Fruit fly (Drosophila melanogaster): ENCODE measurements around the gene Tango6.

Tango6 gene

dm6 chr2L:18974063-18974779, 5.4 kb downstream of the Tango6 start, which contains the start of the genes L2HGDH and CG10431 (continued):
- TF ChIP-seq tap (tag; optimal IDR thresholded peaks at IDR 0.05), result peak; percentile 38
- TF ChIP-seq CG4424 (GFP tag; optimal IDR thresholded peaks at IDR 0.05), result peak; percentile 76
- TF ChIP-seq CG13296 (GFP tag; optimal IDR thresholded peaks at IDR 0.05), result peak; percentile 73
- TF ChIP-seq CG31388 (GFP tag; optimal IDR thresholded peaks at IDR 0.05), result no peak
- TF ChIP-seq Tbp (GFP tag; optimal IDR thresholded peaks at IDR 0.05), result no peak
- TF ChIP-seq Atf6 (GFP tag; IDR thresholded peaks at IDR 0.05), result peak; percentile 56; the same call in 1 of the 2 replicates
- TF ChIP-seq CG18599 (GFP tag; optimal IDR thresholded peaks at IDR 0.05), result peak; percentile 76
- no peak for TF ChIP-seq CG4617 (GFP tag; optimal IDR thresholded peaks at IDR 0.05; ENCODE audit: borderline replicate concordance)
- TF ChIP-seq otp (GFP tag; IDR thresholded peaks at IDR 0.05), result peak; percentile 89
- peak in 1 of 2 experiments; percentile 31 for TF ChIP-seq chif (GFP tag; optimal IDR thresholded peaks at IDR 0.05)
- peak; percentile 15 for TF ChIP-seq D19B (GFP tag; optimal IDR thresholded peaks at IDR 0.05)
- peak; percentile 80 for TF ChIP-seq trem (tag; optimal IDR thresholded peaks at IDR 0.05)
- no peak for TF ChIP-seq HLH3B (GFP tag; IDR thresholded peaks at IDR 0.05)
- TF ChIP-seq Ets65A (GFP tag), result peak; percentile 90
- TF ChIP-seq mirr (GFP tag; optimal IDR thresholded peaks at IDR 0.05), result peak; percentile 67
- TF ChIP-seq her (GFP tag; optimal IDR thresholded peaks at IDR 0.05), result no peak
- TF ChIP-seq sisA (GFP tag; IDR thresholded peaks at IDR 0.05), result no peak
- TF ChIP-seq CG9609 (GFP tag; optimal IDR thresholded peaks at IDR 0.05), result no peak
- TF ChIP-seq Asciz (GFP tag; optimal IDR thresholded peaks at IDR 0.05), result peak; percentile 20
- peak; percentile 8; the same call in 1 of the 2 replicates for TF ChIP-seq CG9215 (GFP tag; IDR thresholded peaks at IDR 0.05)
- TF ChIP-seq Mad (GFP tag; optimal IDR thresholded peaks at IDR 0.05), result peak; percentile 31
- TF ChIP-seq NC2β (GFP tag; optimal IDR thresholded peaks at IDR 0.05), result no peak
- TF ChIP-seq pum (GFP tag; optimal IDR thresholded peaks at IDR 0.05), result peak; percentile 33
- TF ChIP-seq Eip74EF (GFP tag; optimal IDR thresholded peaks at IDR 0.05), result peak in 1 of 2 experiments; percentile 3
- TF ChIP-seq jumu (GFP tag; optimal IDR thresholded peaks at IDR 0.05), result peak; percentile 1
- TF ChIP-seq Antp (GFP tag; optimal IDR thresholded peaks at IDR 0.05), result peak; percentile 42
- peak; percentile 37 for TF ChIP-seq CG11723 (GFP tag; optimal IDR thresholded peaks at IDR 0.05)
- TF ChIP-seq CG15601 (tag; optimal IDR thresholded peaks at IDR 0.05), result peak; percentile 71
- TF ChIP-seq fd3F (GFP tag; optimal IDR thresholded peaks at IDR 0.05), result peak; percentile 44
- TF ChIP-seq wdn (GFP tag; IDR thresholded peaks at IDR 0.05), result 0 out of 2 replicates have a peak, but pooled peaks have one; percentile 4
- TF ChIP-seq CG2202 (tag; optimal IDR thresholded peaks at IDR 0.05), result peak; percentile 4
- TF ChIP-seq lmd (GFP tag; IDR thresholded peaks at IDR 0.05), result 0 out of 2 replicates have a peak, but pooled peaks have one; percentile 21
- TF ChIP-seq nerfin-2 (GFP tag; IDR thresholded peaks at IDR 0.05; ENCODE audit: partially characterized antibody), result no peak
- peak; percentile 72 for TF ChIP-seq Max (GFP tag; optimal IDR thresholded peaks at IDR 0.05)
- peak; percentile 41 for TF ChIP-seq CG6813 (GFP tag; optimal IDR thresholded peaks at IDR 0.05)
- no peak for TF ChIP-seq Mrtf (GFP tag; IDR thresholded peaks at IDR 0.05)
- TF ChIP-seq B-H1 (GFP tag; IDR thresholded peaks at IDR 0.05), result no peak
- TF ChIP-seq vnd (GFP tag; IDR thresholded peaks at IDR 0.05; ENCODE audit: partially characterized antibody), result no peak
- TF ChIP-seq gt (GFP tag; IDR thresholded peaks at IDR 0.05), result no peak
- 0 out of 2 replicates have a peak, but pooled peaks have one; percentile 7 for TF ChIP-seq sob (GFP tag; IDR thresholded peaks at IDR 0.05)
- TF ChIP-seq ase (GFP tag; IDR thresholded peaks at IDR 0.05), result no peak
- peak; percentile 44; the same call in 1 of the 2 replicates for TF ChIP-seq Adf1 (GFP tag; IDR thresholded peaks at IDR 0.05)
- TF ChIP-seq bab2 (GFP tag; optimal IDR thresholded peaks at IDR 0.05), result peak; percentile 18
- no peak for TF ChIP-seq slou (GFP tag; optimal IDR thresholded peaks at IDR 0.05)
- no peak for TF ChIP-seq Ada2b (GFP tag; IDR thresholded peaks at IDR 0.05)
- TF ChIP-seq al (GFP tag; IDR thresholded peaks at IDR 0.05), result no peak
- peak; percentile 72 for TF ChIP-seq CG12769 (tag; optimal IDR thresholded peaks at IDR 0.05)
- no peak for TF ChIP-seq Rx (GFP tag; IDR thresholded peaks at IDR 0.05)
- no peak for TF ChIP-seq p53 (GFP tag; optimal IDR thresholded peaks at IDR 0.05)
- TF ChIP-seq HmgZ (tag; optimal IDR thresholded peaks at IDR 0.05), result peak; percentile 51
